Fruit fly (Drosophila melanogaster): ENCODE results near the gene CG8475.

The CG8475 gene

dm6 chr2L:8163025-8163351 lies 33.7 kb downstream of the CG8475 start, which contains the start of gene Piezo (continued):
- TF ChIP-seq Atf-2 (GFP tag; optimal IDR thresholded peaks at IDR 0.05) (no peak), Lpt (GFP tag; optimal IDR thresholded peaks at IDR 0.05) (no peak), CG5180 (GFP tag; optimal IDR thresholded peaks at IDR 0.05) (peak; percentile 4), CG1602 (GFP tag; optimal IDR thresholded peaks at IDR 0.05) (no peak), Med (GFP tag) (no peak), tgo (GFP tag; IDR thresholded peaks at IDR 0.05) (no peak), bowl (GFP tag; IDR thresholded peaks at IDR 0.05) (no peak), dan (GFP tag; IDR thresholded peaks at IDR 0.05) (no peak), Pdp1 (GFP tag; optimal IDR thresholded peaks at IDR 0.05) (no peak), trh (GFP tag; optimal IDR thresholded peaks at IDR 0.05) (no peak), psq (GFP tag; optimal IDR thresholded peaks at IDR 0.05) (no peak), CG2889 (GFP tag; IDR thresholded peaks at IDR 0.05) (no peak), emc (GFP tag; optimal IDR thresholded peaks at IDR 0.05) (no peak), ato (GFP tag; IDR thresholded peaks at IDR 0.05; ENCODE audit: partially characterized antibody) (peak; percentile 13; the same call in 1 of the 2 replicates), Dref (GFP tag; IDR thresholded peaks at IDR 0.05) (no peak), zen (tag; optimal IDR thresholded peaks at IDR 0.05) (no peak), fd64A (GFP tag; optimal IDR thresholded peaks at IDR 0.05) (no peak), CG3838 (GFP tag; optimal IDR thresholded peaks at IDR 0.05) (no peak), bbx (GFP tag; IDR thresholded peaks at IDR 0.05; ENCODE audit: partially characterized antibody) (0 out of 2 replicates have a peak, but pooled peaks have one; percentile 9), Jarid2 (GFP tag; optimal IDR thresholded peaks at IDR 0.05) (peak; percentile 98), Nf-YB (GFP tag; optimal IDR thresholded peaks at IDR 0.05) (no peak), chinmo (GFP tag; IDR thresholded peaks at IDR 0.05; ENCODE audit: partially characterized antibody) (peak; percentile 34; the same call in 1 of the 4 replicates), CG9215 (GFP tag; IDR thresholded peaks at IDR 0.05) (no peak), Dip3 (GFP tag; optimal IDR thresholded peaks at IDR 0.05) (no peak), sim (GFP tag; IDR thresholded peaks at IDR 0.05) (0 out of 2 replicates have a peak, but pooled peaks have one; percentile 1), p53 (GFP tag; optimal IDR thresholded peaks at IDR 0.05) (no peak), CG14441 (GFP tag; IDR thresholded peaks at IDR 0.05) (no peak), Fer3 (tag; optimal IDR thresholded peaks at IDR 0.05) (no peak), zfh1 (GFP tag; IDR thresholded peaks at IDR 0.05) (no peak), Ptx1 (GFP tag; IDR thresholded peaks at IDR 0.05) (no peak), CG2120 (GFP tag; optimal IDR thresholded peaks at IDR 0.05) (no peak), CG12155 (GFP tag; optimal IDR thresholded peaks at IDR 0.05) (no peak), slp2 (GFP tag; optimal IDR thresholded peaks at IDR 0.05) (no peak), CG10321 (GFP tag; IDR thresholded peaks at IDR 0.05) (no peak), prd (optimal IDR thresholded peaks at IDR 0.05) (no peak), prd (GFP tag; IDR thresholded peaks at IDR 0.05) (no peak), pnt (GFP tag; optimal IDR thresholded peaks at IDR 0.05) (no peak), Mrtf (GFP tag; IDR thresholded peaks at IDR 0.05) (no peak), Awh (GFP tag; IDR thresholded peaks at IDR 0.05) (no peak), CG3281 (GFP tag; optimal IDR thresholded peaks at IDR 0.05) (no peak), h (optimal IDR thresholded peaks at IDR 0.05) (no peak), CG13624 (GFP tag; optimal IDR thresholded peaks at IDR 0.05) (no peak), Ravus (GFP tag; IDR thresholded peaks at IDR 0.05) (no peak), Optix (GFP tag; IDR thresholded peaks at IDR 0.05) (no peak), CG6791 (GFP tag; IDR thresholded peaks at IDR 0.05; ENCODE audit: partially characterized antibody) (peak; percentile 44; the same call in 1 of the 3 replicates), Hr39 (optimal IDR thresholded peaks at IDR 0.05) (no peak), Hey (tag; optimal IDR thresholded peaks at IDR 0.05) (no peak), CG12299 (tag; optimal IDR thresholded peaks at IDR 0.05) (no peak), CG32767 (GFP tag; IDR thresholded peaks at IDR 0.05) (no peak), Hr51 (GFP tag; optimal IDR thresholded peaks at IDR 0.05) (no peak), TFAM (GFP tag; optimal IDR thresholded peaks at IDR 0.05) (no peak), YL-1 (GFP tag; optimal IDR thresholded peaks at IDR 0.05) (no peak), chm (GFP tag; IDR thresholded peaks at IDR 0.05) (no peak), CG13894 (tag; optimal IDR thresholded peaks at IDR 0.05) (no peak)
